Worm (Caenorhabditis elegans): Measurements from ENCODE around the gene fbxa-65.

DNA sequence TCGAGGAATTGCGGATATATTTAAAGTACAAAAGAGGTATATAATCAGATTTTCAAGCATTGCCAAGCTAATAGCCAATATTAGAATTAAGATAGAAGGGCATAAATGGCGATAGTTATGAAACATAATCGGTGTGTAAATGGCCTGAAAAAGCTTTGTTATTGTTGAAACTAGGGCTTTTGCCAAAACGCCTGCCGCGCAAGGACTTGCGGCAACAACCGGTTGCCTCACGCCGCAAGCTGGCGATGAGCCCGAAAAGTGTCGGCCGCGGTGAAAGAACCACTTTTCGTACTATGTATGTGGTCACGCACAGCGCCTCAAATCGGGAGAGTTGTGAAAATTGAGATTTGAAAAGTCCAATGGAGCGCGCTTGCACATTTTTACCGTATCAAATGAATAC, 46.8 kb downstream of the fbxa-65 start:
- no peak for TF ChIP-seq hlh-11 (tag; optimal IDR thresholded peaks at IDR 0.05)
- no peak for TF ChIP-seq Y5F2A.4 (GFP tag; optimal IDR thresholded peaks at IDR 0.05)
- TF ChIP-seq ztf-11 (tag; optimal IDR thresholded peaks at IDR 0.05): no peak
- no peak for TF ChIP-seq lsy-2 (tag; optimal IDR thresholded peaks at IDR 0.05)
- no peak for TF ChIP-seq unc-62 (GFP tag; optimal IDR thresholded peaks at IDR 0.05 in 1 of 2)
- TF ChIP-seq unc-62 (tag; optimal IDR thresholded peaks at IDR 0.05): no peak
- TF ChIP-seq snpc-4 (tag; optimal IDR thresholded peaks at IDR 0.05): no peak
- TF ChIP-seq daf-12 (tag; optimal IDR thresholded peaks at IDR 0.05): no peak
- TF ChIP-seq ceh-82 (tag; optimal IDR thresholded peaks at IDR 0.05): no peak
- no peak for TF ChIP-seq mdl-1 (tag; optimal IDR thresholded peaks at IDR 0.05)
- no peak for TF ChIP-seq nhr-42 (GFP tag; IDR thresholded peaks at IDR 0.05)
